Fruit fly (Drosophila melanogaster) whole organism, embryonic: ENCODE data around the gene NdufV3.

Experiments used
- ATbp ChIP-seq: fragments of 200-800 bp; sonication (Bioruptor generic); optimal IDR thresholded peaks from 2 replicates; lab custom pipeline; 2017; ENCODE audit warnings: missing biosample characterization, mild to moderate bottlenecking, missing genetic modification characterization, missing genetic modification reagents
- Adf1 ChIP-seq: fragments of 200-800 bp; sonication (Bioruptor generic); IDR thresholded peaks from 2 replicates; pipeline ENCODE4 v1.3.6; 2022; ENCODE audit warnings: missing biosample characterization, missing genetic modification characterization
- Atf-2 ChIP-seq: fragments of 200-800 bp; sonication (Bioruptor generic); optimal IDR thresholded peaks from 2 replicates; lab custom pipeline; 2016; ENCODE audit warnings: missing biosample characterization, missing genetic modification characterization
- CG10462 ChIP-seq: fragments of 200-800 bp; sonication (Bioruptor generic); optimal IDR thresholded peaks from 2 replicates; lab custom pipeline; 2016; ENCODE audit warnings: missing biosample characterization, missing genetic modification characterization
- CG10565 ChIP-seq: fragments of 200-800 bp; sonication (Bioruptor generic); optimal IDR thresholded peaks from 3 replicates; lab custom pipeline; 2016; ENCODE audit warnings: missing biosample characterization, mild to moderate bottlenecking, missing genetic modification characterization
- CG12155 ChIP-seq: fragments of 200-800 bp; sonication (Bioruptor generic); optimal IDR thresholded peaks from 3 replicates; lab custom pipeline; 2016; ENCODE audit warnings: missing biosample characterization, missing genetic modification characterization
- CG13894 ChIP-seq: fragments of 200-800 bp; sonication (Bioruptor generic); optimal IDR thresholded peaks from 3 replicates; lab custom pipeline; 2018; ENCODE audit warnings: missing biosample characterization, mild to moderate bottlenecking, missing genetic modification characterization, moderate library complexity
- CG15696 ChIP-seq: fragments of 200-800 bp; sonication (Bioruptor generic); optimal IDR thresholded peaks from 2 replicates; lab custom pipeline; 2019; ENCODE audit warnings: missing biosample characterization, mild to moderate bottlenecking, missing genetic modification characterization, moderate library complexity
- CG1647 ChIP-seq: fragments of 200-800 bp; sonication (Bioruptor generic); optimal IDR thresholded peaks from 3 replicates; lab custom pipeline; 2016; ENCODE audit warnings: missing biosample characterization, missing genetic modification characterization
- CG16813 ChIP-seq: fragments of 200-800 bp; sonication (Bioruptor generic); IDR thresholded peaks from 3 replicates; pipeline ENCODE4 v1.3.6; 2022; ENCODE audit warnings: missing biosample characterization, missing genetic modification characterization; ENCODE audit not compliant: partially characterized antibody
- CG16815 ChIP-seq: fragments of 200-800 bp; sonication (Bioruptor generic); optimal IDR thresholded peaks from 3 replicates; lab custom pipeline; 2017; ENCODE audit warnings: missing biosample characterization, mild to moderate bottlenecking, missing genetic modification characterization
- CG17359 ChIP-seq: fragments of 200-800 bp; sonication (Bioruptor generic); optimal IDR thresholded peaks from 3 replicates; lab custom pipeline; 2018; ENCODE audit warnings: missing biosample characterization, mild to moderate bottlenecking, missing genetic modification characterization, moderate library complexity
- CG17612 ChIP-seq: fragments of 200-800 bp; sonication (Bioruptor generic); IDR thresholded peaks from 2 replicates; pipeline ENCODE4 v1.3.6; 2022; ENCODE audit warnings: missing biosample characterization, missing genetic modification characterization
- CG1792 ChIP-seq: fragments of 200-800 bp; sonication (Bioruptor generic); optimal IDR thresholded peaks from 2 replicates; lab custom pipeline; 2016; ENCODE audit warnings: missing biosample characterization, missing genetic modification characterization
- CG2129 ChIP-seq: fragments of 200-800 bp; sonication (Bioruptor generic); IDR thresholded peaks from 2 replicates; pipeline ENCODE4 v1.3.6; 2022; ENCODE audit warnings: missing biosample characterization, missing genetic modification characterization; ENCODE audit not compliant: partially characterized antibody
- CG2199 ChIP-seq: fragments of 200-800 bp; sonication (Bioruptor generic); IDR thresholded peaks from 3 replicates; pipeline ENCODE4 v1.3.6; 2022; ENCODE audit warnings: missing biosample characterization, missing genetic modification characterization
- CG3407 ChIP-seq: fragments of 200-800 bp; sonication (Bioruptor generic); optimal IDR thresholded peaks from 2 replicates; lab custom pipeline; 2018; ENCODE audit warnings: missing biosample characterization, mild to moderate bottlenecking, missing genetic modification characterization
- CG4360 ChIP-seq: fragments of 200-800 bp; sonication (Bioruptor generic); IDR thresholded peaks from 2 replicates; pipeline ENCODE4 v1.3.6; 2022; ENCODE audit warnings: missing biosample characterization, missing genetic modification characterization
- CG4730 ChIP-seq: fragments of 200-800 bp; sonication (Bioruptor generic); IDR thresholded peaks from 2 replicates; pipeline ENCODE4 v1.3.6; 2022; ENCODE audit warnings: missing biosample characterization, missing genetic modification characterization
- CG9609 ChIP-seq: fragments of 200-800 bp; sonication (Bioruptor generic); optimal IDR thresholded peaks from 3 replicates; lab custom pipeline; 2016; ENCODE audit warnings: missing biosample characterization, missing genetic modification characterization
- CG9727 ChIP-seq: fragments of 200-800 bp; sonication (Bioruptor generic); optimal IDR thresholded peaks from 3 replicates; lab custom pipeline; 2017; ENCODE audit warnings: missing biosample characterization, mild to moderate bottlenecking, missing genetic modification characterization
- CTCF ChIP-seq: fragments of 200-800 bp; sonication (Bioruptor generic); optimal IDR thresholded peaks from 2 replicates; lab custom pipeline; 2017; ENCODE audit warnings: missing biosample characterization, mild to moderate bottlenecking, missing genetic modification characterization, moderate library complexity
- Camta ChIP-seq: fragments of 200-800 bp; sonication (Bioruptor generic); optimal IDR thresholded peaks from 2 replicates; lab custom pipeline; 2016; ENCODE audit warnings: missing biosample characterization, missing genetic modification characterization
- CrebB ChIP-seq: fragments of 200-800 bp; sonication (Bioruptor generic); optimal IDR thresholded peaks from 3 replicates; lab custom pipeline; 2018; ENCODE audit warnings: missing biosample characterization, mild to moderate bottlenecking, missing genetic modification characterization
- D19A ChIP-seq: fragments of 200-800 bp; optimal IDR thresholded peaks from 3 replicates; lab custom pipeline; 2019; ENCODE audit warnings: missing biosample characterization, mild to moderate bottlenecking, missing genetic modification characterization, moderate library complexity
- D19B ChIP-seq: fragments of 200-800 bp; sonication (Bioruptor generic); optimal IDR thresholded peaks from 2 replicates; lab custom pipeline; 2017; ENCODE audit warnings: missing biosample characterization, mild to moderate bottlenecking, missing genetic modification characterization
- Doc3 ChIP-seq: fragments of 200-800 bp; sonication (Bioruptor generic); IDR thresholded peaks from 3 replicates; pipeline ENCODE4 v1.3.6; 2022; ENCODE audit warnings: missing biosample characterization, missing genetic modification characterization; ENCODE audit not compliant: partially characterized antibody
- Elba2 ChIP-seq: fragments of 200-800 bp; sonication (Bioruptor generic); optimal IDR thresholded peaks from 3 replicates; lab custom pipeline; 2016; ENCODE audit warnings: missing biosample characterization, missing genetic modification characterization
- Hand ChIP-seq: fragments of 200-800 bp; sonication (Bioruptor generic); optimal IDR thresholded peaks from 2 replicates; lab custom pipeline; 2017; ENCODE audit warnings: mild to moderate bottlenecking, missing biosample characterization, missing genetic modification reagents, missing genetic modification characterization
- Mes4 ChIP-seq: fragments of 200-800 bp; sonication (Bioruptor generic); optimal IDR thresholded peaks from 2 replicates; lab custom pipeline; 2016; ENCODE audit warnings: missing biosample characterization, missing genetic modification characterization
- Nf-YC ChIP-seq: fragments of 200-800 bp; optimal IDR thresholded peaks from 3 replicates; lab custom pipeline; 2019; ENCODE audit warnings: missing biosample characterization, mild to moderate bottlenecking, missing genetic modification characterization, moderate library complexity
- Sin3A ChIP-seq: fragments of >200 bp; optimal IDR thresholded peaks from 2 replicates; lab custom pipeline; 2018
- Sry-β ChIP-seq: fragments of 200-800 bp; sonication (Bioruptor generic); optimal IDR thresholded peaks from 2 replicates; lab custom pipeline; 2018; ENCODE audit warnings: missing biosample characterization, mild to moderate bottlenecking, missing genetic modification characterization, moderate library complexity
- al ChIP-seq: fragments of 200-800 bp; sonication (Bioruptor generic); IDR thresholded peaks from 2 replicates; pipeline ENCODE4 v1.3.6; 2022; ENCODE audit warnings: missing biosample characterization, missing genetic modification characterization
- ato ChIP-seq: fragments of 200-800 bp; sonication (Bioruptor generic); IDR thresholded peaks from 2 replicates; pipeline ENCODE4 v1.3.6; 2022; ENCODE audit warnings: missing biosample characterization, missing genetic modification characterization; ENCODE audit not compliant: partially characterized antibody
- cad ChIP-seq: fragments of >200 bp; optimal IDR thresholded peaks from 2 replicates; lab custom pipeline; 2017; ENCODE audit warnings: missing biosample characterization, missing genetic modification characterization
- caup ChIP-seq: fragments of 200-800 bp; sonication (Bioruptor generic); optimal IDR thresholded peaks from 3 replicates; lab custom pipeline; 2017; ENCODE audit warnings: missing biosample characterization, mild to moderate bottlenecking, missing genetic modification characterization, moderate library complexity; ENCODE audit not compliant: severe bottlenecking
- emc ChIP-seq: fragments of 200-800 bp; sonication (Bioruptor generic); optimal IDR thresholded peaks from 2 replicates; lab custom pipeline; 2016; ENCODE audit warnings: missing biosample characterization, missing genetic modification characterization
- ems ChIP-seq: fragments of 200-800 bp; sonication (Bioruptor generic); optimal IDR thresholded peaks from 3 replicates; lab custom pipeline; 2016; ENCODE audit warnings: missing biosample characterization, missing genetic modification characterization
- fd102C ChIP-seq: fragments of 200-800 bp; sonication (Bioruptor generic); optimal IDR thresholded peaks from 2 replicates; lab custom pipeline; 2018; ENCODE audit warnings: missing biosample characterization, mild to moderate bottlenecking, missing genetic modification characterization, moderate library complexity
- knrl ChIP-seq: fragments of 200-800 bp; sonication (Bioruptor generic); IDR thresholded peaks from 3 replicates; pipeline ENCODE4 v1.3.6; 2022; ENCODE audit warnings: missing biosample characterization, missing genetic modification characterization; ENCODE audit not compliant: partially characterized antibody
- mld ChIP-seq: fragments of 200-800 bp; sonication (Bioruptor generic); IDR thresholded peaks from 3 replicates; pipeline ENCODE4 v1.3.6; 2022; ENCODE audit warnings: missing biosample characterization, missing genetic modification characterization; ENCODE audit not compliant: partially characterized antibody
- nau ChIP-seq: fragments of 200-800 bp; sonication (Bioruptor generic); optimal IDR thresholded peaks from 3 replicates; lab custom pipeline; 2017; ENCODE audit warnings: missing biosample characterization, mild to moderate bottlenecking, missing genetic modification characterization, missing genetic modification reagents
- nom ChIP-seq: fragments of 200-800 bp; sonication (Bioruptor generic); optimal IDR thresholded peaks from 2 replicates; lab custom pipeline; 2017; ENCODE audit warnings: missing biosample characterization, missing genetic modification characterization, mild to moderate bottlenecking, moderate library complexity, missing genetic modification reagents
- oc ChIP-seq: fragments of 200-800 bp; sonication (Bioruptor generic); optimal IDR thresholded peaks from 2 replicates; lab custom pipeline; 2018; ENCODE audit warnings: missing biosample characterization, mild to moderate bottlenecking, missing genetic modification characterization, moderate library complexity
- pita ChIP-seq: fragments of 200-800 bp; sonication (Bioruptor generic); optimal IDR thresholded peaks from 2 replicates; lab custom pipeline; 2017; ENCODE audit warnings: missing biosample characterization, mild to moderate bottlenecking, missing genetic modification characterization
- pros ChIP-seq: fragments of 200-800 bp; sonication (Bioruptor generic); optimal IDR thresholded peaks from 3 replicates; lab custom pipeline; 2019; ENCODE audit warnings: missing biosample characterization, mild to moderate bottlenecking, missing genetic modification characterization, moderate library complexity
- row ChIP-seq: fragments of 200-800 bp; sonication (Bioruptor generic); IDR thresholded peaks from 3 replicates; pipeline ENCODE4 v1.3.6; 2022; ENCODE audit warnings: missing biosample characterization, missing genetic modification characterization
- tap ChIP-seq: fragments of 200-800 bp; optimal IDR thresholded peaks from 3 replicates; lab custom pipeline; 2019; ENCODE audit warnings: missing biosample characterization, mild to moderate bottlenecking, missing genetic modification characterization, moderate library complexity
- zen2 ChIP-seq: fragments of 200-800 bp; sonication (Bioruptor generic); IDR thresholded peaks from 3 replicates; pipeline ENCODE4 v1.3.6; 2022; ENCODE audit warnings: missing biosample characterization, missing genetic modification characterization; ENCODE audit not compliant: partially characterized antibody
- zfh2 ChIP-seq: fragments of 200-800 bp; sonication (Bioruptor generic); optimal IDR thresholded peaks from 2 replicates; lab custom pipeline; 2016; ENCODE audit warnings: missing biosample characterization, missing genetic modification characterization

Gene NdufV3

dm6 chrX:11384023-11384444, 34.2 kb downstream of the NdufV3 start (continued):
- peak; percentile 27 for TF ChIP-seq oc (tag; lab: Kevin White, UChicago)
- peak; percentile 58 for TF ChIP-seq CG17612 (GFP tag; lab: Robert Waterston, UW)
- TF ChIP-seq CG10462 (GFP tag; lab: Kevin White, UChicago), result no peak
- TF ChIP-seq ato (GFP tag; lab: Robert Waterston, UW), result no peak
- peak; percentile 77 for TF ChIP-seq Hand
- no peak for TF ChIP-seq Sin3A (lab: Kevin White, UChicago)
- peak; percentile 29 for TF ChIP-seq CG1647 (GFP tag; lab: Kevin White, UChicago)
- peak; percentile 29 for TF ChIP-seq Camta (GFP tag; lab: Kevin White, UChicago)
- TF ChIP-seq CG12155 (GFP tag; lab: Kevin White, UChicago), result peak; percentile 54
- TF ChIP-seq ems (GFP tag; lab: Kevin White, UChicago), result peak; percentile 62
- TF ChIP-seq CG2129, result no peak
- TF ChIP-seq CG4730 (GFP tag; lab: Robert Waterston, UW), result peak; percentile 63; the same call in 1 of the 2 replicates
- TF ChIP-seq ATbp (GFP tag; lab: Kevin White, UChicago), result peak; percentile 53
- TF ChIP-seq tap (tag; lab: Kevin White, UChicago), result peak; percentile 16
- peak; percentile 78 for TF ChIP-seq caup (GFP tag; lab: Kevin White, UChicago)
- no peak for TF ChIP-seq Doc3 (GFP tag; lab: Robert Waterston, UW)
- peak; percentile 69 for TF ChIP-seq CG17359 (tag; lab: Kevin White, UChicago)
- TF ChIP-seq Nf-YC, result peak; percentile 32
- no peak for TF ChIP-seq zen2 (GFP tag; lab: Robert Waterston, UW)
- no peak for TF ChIP-seq CG16813 (GFP tag; lab: Robert Waterston, UW)
- TF ChIP-seq CG1792, result no peak
- peak; percentile 29 for TF ChIP-seq CrebB
- TF ChIP-seq CG9727 (GFP tag; lab: Kevin White, UChicago), result peak; percentile 61
- peak; percentile 36 for TF ChIP-seq D19B (GFP tag; lab: Kevin White, UChicago)
- TF ChIP-seq cad (GFP tag; lab: Kevin White, UChicago), result no peak
- no peak for TF ChIP-seq mld
- TF ChIP-seq nom (GFP tag; lab: Kevin White, UChicago), result no peak
- TF ChIP-seq al (GFP tag; lab: Robert Waterston, UW), result peak; percentile 74
- peak; percentile 41; the same call in 1 of the 2 replicates for TF ChIP-seq Adf1 (GFP tag; lab: Robert Waterston, UW)
- peak; percentile 2 for TF ChIP-seq D19A (tag; lab: Kevin White, UChicago)
- TF ChIP-seq zfh2 (GFP tag; lab: Kevin White, UChicago), result peak; percentile 49
- TF ChIP-seq CG2199 (GFP tag; lab: Robert Waterston, UW), result no peak
- peak; percentile 18 for TF ChIP-seq CG16815 (GFP tag; lab: Kevin White, UChicago)
- TF ChIP-seq CG4360 (GFP tag; lab: Robert Waterston, UW), result no peak
- TF ChIP-seq nau (GFP tag; lab: Kevin White, UChicago), result peak; percentile 27
- no peak for TF ChIP-seq fd102C (GFP tag; lab: Kevin White, UChicago)
- peak; percentile 22 for TF ChIP-seq Atf-2
- TF ChIP-seq pros, result no peak
- no peak for TF ChIP-seq pita (GFP tag; lab: Kevin White, UChicago)
- TF ChIP-seq emc, result no peak
- peak; percentile 81 for TF ChIP-seq CG13894
- no peak for TF ChIP-seq Elba2 (GFP tag; lab: Kevin White, UChicago)
- TF ChIP-seq CG9609 (GFP tag; lab: Kevin White, UChicago), result no peak
- TF ChIP-seq CTCF (GFP tag; lab: Kevin White, UChicago), result peak; percentile 9
- no peak for TF ChIP-seq CG3407 (GFP tag; lab: Kevin White, UChicago)
- no peak for TF ChIP-seq Mes4 (GFP tag; lab: Kevin White, UChicago)
- TF ChIP-seq CG15696 (tag; lab: Kevin White, UChicago), result no peak
- no peak for TF ChIP-seq Sry-β (GFP tag; lab: Kevin White, UChicago)
- TF ChIP-seq CG10565, result no peak
- TF ChIP-seq row (GFP tag; lab: Robert Waterston, UW), result peak; percentile 87
- TF ChIP-seq knrl (GFP tag; lab: Robert Waterston, UW), result no peak
